Fruit fly (Drosophila melanogaster): ENCODE measurements around the gene Spn28Dc.

The Spn28Dc gene

dm6 chr2L:8040872-8041271 is 33.9 kb upstream of the Spn28Dc start, which contains the start of gene CCDC53:
TSS of gene CCDC53 (plus strand) at chr2L:8041106.
- no peak for TF ChIP-seq Abd-B (GFP tag; optimal IDR thresholded peaks at IDR 0.05)
- TF ChIP-seq Myc (optimal IDR thresholded peaks at IDR 0.05) = peak; percentile 56

- TF ChIP-seq Abd-B (GFP tag; optimal IDR thresholded peaks at IDR 0.05) (no peak), CG9705 (GFP tag; optimal IDR thresholded peaks at IDR 0.05) (no peak), dl (GFP tag; optimal IDR thresholded peaks at IDR 0.05; ENCODE audit: insufficient read depth in 1 of 2, partially characterized antibody in 2 of 2) (no peak), pan (optimal IDR thresholded peaks at IDR 0.05) (no peak), CrebA (GFP tag; optimal IDR thresholded peaks at IDR 0.05; ENCODE audit: borderline replicate concordance) (no peak), Rel (GFP tag; optimal IDR thresholded peaks at IDR 0.05) (no peak), Rel (tag; optimal IDR thresholded peaks at IDR 0.05) (no peak), dmrt93B (GFP tag; optimal IDR thresholded peaks at IDR 0.05) (no peak), br (GFP tag; optimal IDR thresholded peaks at IDR 0.05) (no peak), Hr78 (GFP tag; optimal IDR thresholded peaks at IDR 0.05) (no peak), Vsx2 (GFP tag; optimal IDR thresholded peaks at IDR 0.05; ENCODE audit: partially characterized antibody) (no peak), woc (GFP tag; optimal IDR thresholded peaks at IDR 0.05) (no peak), jim (GFP tag; optimal IDR thresholded peaks at IDR 0.05) (no peak), Hnf4 (GFP tag; optimal IDR thresholded peaks at IDR 0.05) (no peak), brk (GFP tag; optimal IDR thresholded peaks at IDR 0.05) (no peak), dsf (GFP tag; optimal IDR thresholded peaks at IDR 0.05; ENCODE audit: borderline replicate concordance) (no peak), lola (GFP tag; optimal IDR thresholded peaks at IDR 0.05) (no peak)
Measured at dm6 chr2L:8039688-8040087, 32.7 kb upstream of the Spn28Dc start, which contains the start of gene CG7367. TSS of gene CG7367 (minus strand) at chr2L:8039788.

- no peak for TF ChIP-seq HLH106 (tag; optimal IDR thresholded peaks at IDR 0.05)
- TF ChIP-seq Jra (GFP tag; optimal IDR thresholded peaks at IDR 0.05) = no peak
- TF ChIP-seq tai (GFP tag; optimal IDR thresholded peaks at IDR 0.05) = no peak
- TF ChIP-seq fru (GFP tag; optimal IDR thresholded peaks at IDR 0.05) = peak; percentile 43
- TF ChIP-seq Hr78 (GFP tag; optimal IDR thresholded peaks at IDR 0.05) = no peak
- peak; percentile 47 for TF ChIP-seq rgr (GFP tag; optimal IDR thresholded peaks at IDR 0.05)
- no peak for TF ChIP-seq N (GFP tag; optimal IDR thresholded peaks at IDR 0.05)
- peak; percentile 39 for TF ChIP-seq ey (GFP tag; optimal IDR thresholded peaks at IDR 0.05)
- no peak for TF ChIP-seq CG9705 (GFP tag; optimal IDR thresholded peaks at IDR 0.05)
- TF ChIP-seq dl (GFP tag; optimal IDR thresholded peaks at IDR 0.05; ENCODE audit: insufficient read depth in 1 of 2, partially characterized antibody in 2 of 2) = no peak
- no peak for TF ChIP-seq CrebA (GFP tag; optimal IDR thresholded peaks at IDR 0.05; ENCODE audit: borderline replicate concordance)
- no peak for TF ChIP-seq Abd-B (GFP tag; optimal IDR thresholded peaks at IDR 0.05)
- TF ChIP-seq jim (GFP tag; optimal IDR thresholded peaks at IDR 0.05) = no peak
- TF ChIP-seq foxo (GFP tag; optimal IDR thresholded peaks at IDR 0.05) = peak in 1 of 2 experiments; percentile 41
- no peak for TF ChIP-seq Sp1 (GFP tag; optimal IDR thresholded peaks at IDR 0.05)
- no peak for TF ChIP-seq sage (GFP tag; optimal IDR thresholded peaks at IDR 0.05)
- TF ChIP-seq GATAd (GFP tag; optimal IDR thresholded peaks at IDR 0.05) = no peak
- TF ChIP-seq h (GFP tag; optimal IDR thresholded peaks at IDR 0.05) = peak; percentile 31
- TF ChIP-seq Hr83 (GFP tag; optimal IDR thresholded peaks at IDR 0.05; ENCODE audit: poor library complexity, severe bottlenecking) = no peak
- TF ChIP-seq Rel (GFP tag; optimal IDR thresholded peaks at IDR 0.05) = no peak
- TF ChIP-seq Rel (tag; optimal IDR thresholded peaks at IDR 0.05) = no peak
- no peak for TF ChIP-seq sv (GFP tag; optimal IDR thresholded peaks at IDR 0.05)
- no peak for TF ChIP-seq Myc (optimal IDR thresholded peaks at IDR 0.05)
- no peak for TF ChIP-seq OdsH (GFP tag; optimal IDR thresholded peaks at IDR 0.05)
- peak; percentile 18 for TF ChIP-seq br (GFP tag; optimal IDR thresholded peaks at IDR 0.05)
- TF ChIP-seq woc (GFP tag; optimal IDR thresholded peaks at IDR 0.05) = no peak
- TF ChIP-seq Mio (GFP tag; optimal IDR thresholded peaks at IDR 0.05) = no peak
- no peak for TF ChIP-seq dsf (GFP tag; optimal IDR thresholded peaks at IDR 0.05; ENCODE audit: borderline replicate concordance)
- TF ChIP-seq Vsx2 (GFP tag; optimal IDR thresholded peaks at IDR 0.05; ENCODE audit: partially characterized antibody) = no peak
- peak; percentile 16 for TF ChIP-seq psq (GFP tag; optimal IDR thresholded peaks at IDR 0.05)
- no peak for TF ChIP-seq lola (GFP tag; optimal IDR thresholded peaks at IDR 0.05)
- no peak for TF ChIP-seq dmrt93B (GFP tag; optimal IDR thresholded peaks at IDR 0.05)
- TF ChIP-seq Dfd (GFP tag; optimal IDR thresholded peaks at IDR 0.05) = no peak
- no peak for TF ChIP-seq Dif (GFP tag; optimal IDR thresholded peaks at IDR 0.05; ENCODE audit: partially characterized antibody)
- TF ChIP-seq Hnf4 (GFP tag; optimal IDR thresholded peaks at IDR 0.05) = peak; percentile 31
- no peak for TF ChIP-seq pan (optimal IDR thresholded peaks at IDR 0.05)
- no peak for TF ChIP-seq CG32264 (GFP tag; optimal IDR thresholded peaks at IDR 0.05)
- no peak for TF ChIP-seq brk (GFP tag; optimal IDR thresholded peaks at IDR 0.05)
- no peak for TF ChIP-seq usp (GFP tag; optimal IDR thresholded peaks at IDR 0.05)
Measured at dm6 chr2L:8034734-8035133, 27.7 kb upstream of the Spn28Dc start.
